Fruit fly (Drosophila melanogaster): ENCODE data around the gene Lkr.
A peak's percentile ranks its signal among the peaks of the same experiment; 100 is the strongest.

The Lkr gene

dm6 chr3L:5565051-5565688 lies 36.0 kb upstream of the Lkr start, which contains the start of gene bc10 (continued):
- TF ChIP-seq sim (GFP tag; IDR thresholded peaks at IDR 0.05) (no peak), CG34224 (GFP tag; IDR thresholded peaks at IDR 0.05; ENCODE audit: partially characterized antibody) (peak; percentile 84), sd (tag; optimal IDR thresholded peaks at IDR 0.05) (no peak), Fer1 (GFP tag; optimal IDR thresholded peaks at IDR 0.05) (peak; percentile 12), MBD-R2 (GFP tag; IDR thresholded peaks at IDR 0.05) (peak; percentile 65), corto (GFP tag; optimal IDR thresholded peaks at IDR 0.05) (no peak), Dll (GFP tag; IDR thresholded peaks at IDR 0.05; ENCODE audit: partially characterized antibody) (peak; percentile 85), fd3F (GFP tag; optimal IDR thresholded peaks at IDR 0.05) (no peak), CG8478 (optimal IDR thresholded peaks at IDR 0.05) (no peak), Bgb (GFP tag; IDR thresholded peaks at IDR 0.05; ENCODE audit: partially characterized antibody) (peak; percentile 94), tin (GFP tag; optimal IDR thresholded peaks at IDR 0.05) (no peak), BEAF-32 (GFP tag; optimal IDR thresholded peaks at IDR 0.05) (peak; percentile 87), slp2 (GFP tag; optimal IDR thresholded peaks at IDR 0.05) (no peak)

- TF ChIP-seq CHES-1-like (GFP tag; optimal IDR thresholded peaks at IDR 0.05) (peak; percentile 6), Tbp (GFP tag; optimal IDR thresholded peaks at IDR 0.05) (no peak), Pdp1 (GFP tag; optimal IDR thresholded peaks at IDR 0.05) (peak in 1 of 2 experiments; percentile 2), CG34224 (GFP tag; IDR thresholded peaks at IDR 0.05; ENCODE audit: partially characterized antibody) (peak; percentile 63; the same call in 2 of the 3 replicates), Vsx1 (GFP tag; optimal IDR thresholded peaks at IDR 0.05) (peak; percentile 72), CG4617 (GFP tag; optimal IDR thresholded peaks at IDR 0.05; ENCODE audit: borderline replicate concordance) (peak; percentile 55), CG1602 (GFP tag; optimal IDR thresholded peaks at IDR 0.05) (no peak), bbx (GFP tag; IDR thresholded peaks at IDR 0.05; ENCODE audit: partially characterized antibody) (peak; percentile 32; the same call in 1 of the 2 replicates), CG7839 (tag; optimal IDR thresholded peaks at IDR 0.05) (no peak), eyg (GFP tag; optimal IDR thresholded peaks at IDR 0.05) (no peak), grn (GFP tag; optimal IDR thresholded peaks at IDR 0.05) (peak; percentile 98), Dp (GFP tag; optimal IDR thresholded peaks at IDR 0.05) (peak; percentile 67), phol (tag; optimal IDR thresholded peaks at IDR 0.05) (peak; percentile 82), Scr (GFP tag; IDR thresholded peaks at IDR 0.05; ENCODE audit: partially characterized antibody) (peak; percentile 32; the same call in 1 of the 2 replicates), CG31224 (GFP tag; IDR thresholded peaks at IDR 0.05) (no peak), MESR4 (GFP tag; optimal IDR thresholded peaks at IDR 0.05) (peak; percentile 55), Nf-YC (tag; optimal IDR thresholded peaks at IDR 0.05) (peak; percentile 1), CG9797 (GFP tag; optimal IDR thresholded peaks at IDR 0.05) (peak; percentile 88), MBD-R2 (GFP tag; IDR thresholded peaks at IDR 0.05) (peak; percentile 96), CG13287 (GFP tag; IDR thresholded peaks at IDR 0.05; ENCODE audit: partially characterized antibody) (peak; percentile 62; the same call in 1 of the 2 replicates), CG11560 (tag; IDR thresholded peaks at IDR 0.05) (no peak), Ets97D (GFP tag; optimal IDR thresholded peaks at IDR 0.05) (peak; percentile 15), CG7745 (tag; optimal IDR thresholded peaks at IDR 0.05) (no peak), sd (tag; optimal IDR thresholded peaks at IDR 0.05) (peak; percentile 56), CG33213 (GFP tag; optimal IDR thresholded peaks at IDR 0.05) (peak; percentile 26), YL-1 (GFP tag; optimal IDR thresholded peaks at IDR 0.05) (peak; percentile 36), CG2116 (GFP tag; optimal IDR thresholded peaks at IDR 0.05) (peak; percentile 10), sens (GFP tag) (peak; percentile 55), Myb (GFP tag; optimal IDR thresholded peaks at IDR 0.05) (peak; percentile 78), Elba2 (GFP tag; optimal IDR thresholded peaks at IDR 0.05) (peak; percentile 35), nom (GFP tag; optimal IDR thresholded peaks at IDR 0.05) (peak; percentile 25), tll (GFP tag; optimal IDR thresholded peaks at IDR 0.05) (peak in 1 of 2 experiments; percentile 2), dm (GFP tag; optimal IDR thresholded peaks at IDR 0.05) (peak; percentile 19), gfzf (GFP tag; optimal IDR thresholded peaks at IDR 0.05) (peak; percentile 87)
Observed at dm6 chr3L:5563309-5564182, 34.4 kb upstream of the Lkr start, which contains the start of the genes ScsbetaG and Sras. ScsbetaG (minus strand) TSS chr3L:5563691. Sras (plus strand) TSS chr3L:5563774.

All from whole organism, embryonic.